Worm (Caenorhabditis elegans) whole organism, L3 larva: ENCODE data around the gene pqn-57.

Source experiments
- aly-2 ChIP-seq: fragments of 150-350 bp; optimal IDR thresholded peaks from 2 replicates; lab custom pipeline; 2014; ENCODE audit warnings: missing biosample characterization, missing genetic modification characterization
- ama-1 ChIP-seq: fragments of 150-350 bp; optimal IDR thresholded peaks from 2 replicates; lab custom pipeline; 2018
- egl-27 ChIP-seq: sonication (generic microtip); optimal IDR thresholded peaks from 4 replicates; lab custom pipeline; 2017; ENCODE audit warnings: missing biosample characterization, missing genetic modification reagents, missing genetic modification characterization
- elt-1 ChIP-seq: fragments of 150-350 bp; optimal IDR thresholded peaks from 2 replicates; lab custom pipeline; 2014; ENCODE audit warnings: missing biosample characterization, missing genetic modification characterization
- fkh-10 ChIP-seq: sonication (generic microtip); optimal IDR thresholded peaks from 2 replicates; lab custom pipeline; 2017; ENCODE audit warnings: missing biosample characterization, missing genetic modification reagents, missing genetic modification characterization
- nhr-237 ChIP-seq: fragments of 150-350 bp; optimal IDR thresholded peaks from 2 replicates; lab custom pipeline; 2014; ENCODE audit warnings: missing biosample characterization, missing genetic modification characterization
- nhr-25 ChIP-seq: sonication (generic microtip); optimal IDR thresholded peaks from 2 replicates; lab custom pipeline; 2017; ENCODE audit warnings: missing biosample characterization, missing genetic modification characterization
- nhr-28 ChIP-seq: fragments of 150-350 bp; optimal IDR thresholded peaks from 2 replicates; lab custom pipeline; 2014; ENCODE audit warnings: missing biosample characterization, missing genetic modification characterization
- nhr-76 ChIP-seq: fragments of 150-350 bp; sonication (generic microtip); optimal IDR thresholded peaks from 5 replicates; lab custom pipeline; 2014; ENCODE audit warnings: missing biosample characterization, missing genetic modification characterization
- pha-4 ChIP-seq: fragments of 150-350 bp; optimal IDR thresholded peaks from 2 replicates; lab custom pipeline; 2014; ENCODE audit warnings: missing biosample characterization, missing genetic modification reagents, missing genetic modification characterization
- sea-2 ChIP-seq: fragments of 150-350 bp; sonication (generic microtip); optimal IDR thresholded peaks from 4 replicates; lab custom pipeline; 2014; ENCODE audit warnings: missing biosample characterization, missing genetic modification reagents, missing genetic modification characterization
- snpc-4 ChIP-seq: fragments of 150-350 bp; optimal IDR thresholded peaks from 2 replicates; lab custom pipeline; 2014; ENCODE audit warnings: missing biosample characterization, missing genetic modification characterization
- ztf-11 ChIP-seq: fragments of 150-350 bp; optimal IDR thresholded peaks from 2 replicates; lab custom pipeline; 2014; ENCODE audit warnings: missing biosample characterization, missing genetic modification characterization

- TF ChIP-seq egl-27 (tag; lab: Kevin White, UChicago), result no peak
- no peak for TF ChIP-seq fkh-10 (GFP tag; lab: Kevin White, UChicago)
- TF ChIP-seq snpc-4 (tag; lab: Kevin White, UChicago), result no peak
- no peak for TF ChIP-seq pha-4
- TF ChIP-seq elt-1 (tag; lab: Kevin White, UChicago), result no peak
- no peak for TF ChIP-seq nhr-76 (tag; lab: Kevin White, UChicago)
- TF ChIP-seq ztf-11 (tag; lab: Kevin White, UChicago), result no peak
- no peak for TF ChIP-seq nhr-28
- no peak for TF ChIP-seq nhr-237
- no peak for TF ChIP-seq ama-1
- no peak for TF ChIP-seq sea-2 (GFP tag; lab: Kevin White, UChicago)
- TF ChIP-seq nhr-25 (tag; lab: Kevin White, UChicago), result no peak
- TF ChIP-seq aly-2 (tag; lab: Kevin White, UChicago), result no peak
Measured at ce11 chrX:8362379-8362778, 41.6 kb upstream of the pqn-57 start.
